Worm (Caenorhabditis elegans) whole organism, mixed stage, embryonic: ENCODE results near the gene mrps-34.

ENCODE experiments used
- ces-1 ChIP-seq: fragments of 150-350 bp; optimal IDR thresholded peaks from 2 replicates; lab custom pipeline; 2014; ENCODE audit warnings: missing biosample characterization, missing genetic modification reagents, missing genetic modification characterization
- elt-1 ChIP-seq: sonication (generic microtip); optimal IDR thresholded peaks from 2 replicates; lab custom pipeline; 2017; ENCODE audit warnings: missing genetic modification characterization, mild to moderate bottlenecking, missing compliant biosample characterization, antibody characterized with exemption, moderate library complexity, borderline replicate concordance; ENCODE audit not compliant: insufficient read depth
- elt-3 ChIP-seq: fragments of 150-350 bp; optimal IDR thresholded peaks from 2 replicates; lab custom pipeline; 2014; ENCODE audit warnings: missing biosample characterization, missing genetic modification characterization
- lin-13 ChIP-seq: fragments of 150-350 bp; optimal IDR thresholded peaks from 2 replicates; lab custom pipeline; 2014; ENCODE audit warnings: missing biosample characterization, missing genetic modification characterization
- lsy-2 ChIP-seq: fragments of 150-350 bp; optimal IDR thresholded peaks from 2 replicates; lab custom pipeline; 2014; ENCODE audit warnings: missing biosample characterization, missing genetic modification characterization
- mab-5 ChIP-seq: fragments of 150-350 bp; optimal IDR thresholded peaks from 2 replicates; lab custom pipeline; 2014; ENCODE audit warnings: missing biosample characterization, missing genetic modification characterization
- nhr-12 ChIP-seq: fragments of 150-350 bp; optimal IDR thresholded peaks from 2 replicates; lab custom pipeline; 2014; ENCODE audit warnings: missing biosample characterization, missing genetic modification characterization
- nhr-76 ChIP-seq: sonication (generic microtip); optimal IDR thresholded peaks from 2 replicates; lab custom pipeline; 2017; ENCODE audit warnings: missing biosample characterization, missing genetic modification characterization
- unc-39 ChIP-seq: fragments of 150-350 bp; optimal IDR thresholded peaks from 2 replicates; lab custom pipeline; 2014; ENCODE audit warnings: missing biosample characterization, missing genetic modification characterization
- unc-62 ChIP-seq: fragments of 150-350 bp; optimal IDR thresholded peaks from 2 replicates; lab custom pipeline; 2014; ENCODE audit warnings: missing biosample characterization, missing genetic modification reagents, missing genetic modification characterization
- zip-8 ChIP-seq: fragments of 150-350 bp; optimal IDR thresholded peaks from 2 replicates; lab custom pipeline; 2014; ENCODE audit warnings: missing biosample characterization, missing genetic modification characterization

DNA sequence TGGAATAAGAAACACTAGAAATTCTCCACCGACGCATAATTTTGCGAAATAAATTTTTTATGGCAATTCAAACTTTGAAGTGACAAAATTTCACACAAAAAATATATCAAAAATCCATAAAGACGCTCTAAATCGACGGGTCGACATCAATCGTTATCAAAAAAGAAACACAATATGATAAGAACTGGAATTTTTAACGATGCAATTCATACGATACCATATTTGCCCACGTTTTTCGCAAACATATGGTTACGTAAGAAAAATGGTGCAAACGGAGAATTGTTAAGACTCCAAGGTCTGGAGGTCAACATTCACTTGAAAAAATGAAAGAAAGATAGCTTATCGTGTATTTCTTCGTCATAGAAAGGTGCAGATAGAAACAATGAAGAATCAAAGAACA, 36.1 kb downstream of the mrps-34 start:
- TF ChIP-seq zip-8 (tag; lab: Kevin White, UChicago) (no peak), nhr-76 (tag; lab: Kevin White, UChicago) (no peak), nhr-12 (tag; lab: Kevin White, UChicago) (no peak), unc-62 (GFP tag; lab: Kevin White, UChicago) (no peak), lin-13 (tag; lab: Kevin White, UChicago) (no peak), ces-1 (GFP tag; lab: Kevin White, UChicago) (no peak), elt-3 (tag; lab: Kevin White, UChicago) (no peak), lsy-2 (tag; lab: Kevin White, UChicago) (no peak), mab-5 (tag; lab: Kevin White, UChicago) (no peak), unc-39 (tag; lab: Kevin White, UChicago) (no peak), elt-1 (no peak)
